Worm (Caenorhabditis elegans): ENCODE results near the gene ZC404.15.

ZC404.15 gene

ce11 chrV:6828786-6829185 is 48.5 kb downstream of the ZC404.15 start, which contains the start of gene dmsr-15:
dmsr-15 (minus strand) TSS chrV:6828886.
- no peak for TF ChIP-seq fkh-4 (tag; optimal IDR thresholded peaks at IDR 0.05; ENCODE audit: borderline replicate concordance)
- TF ChIP-seq fkh-10 (GFP tag; optimal IDR thresholded peaks at IDR 0.05): no peak
- no peak for TF ChIP-seq sptf-1 (tag; optimal IDR thresholded peaks at IDR 0.05)
- TF ChIP-seq isw-1 (GFP tag; IDR thresholded peaks at IDR 0.05): no peak
- no peak for TF ChIP-seq dpl-1 (GFP tag; optimal IDR thresholded peaks at IDR 0.05)
- no peak for TF ChIP-seq lir-3 (tag; optimal IDR thresholded peaks at IDR 0.05; ENCODE audit: poor library complexity)
- no peak for TF ChIP-seq elt-2 (tag; optimal IDR thresholded peaks at IDR 0.05)
- no peak for TF ChIP-seq vab-15 (tag; optimal IDR thresholded peaks at IDR 0.05)
- TF ChIP-seq ces-1 (GFP tag; optimal IDR thresholded peaks at IDR 0.05): no peak
- TF ChIP-seq nhr-90 (tag; optimal IDR thresholded peaks at IDR 0.05; ENCODE audit: poor library complexity): no peak

ce11 chrV:6829404-6829803 is 49.1 kb downstream of the ZC404.15 start, which contains the start of gene col-141:
col-141 (plus strand) TSS chrV:6829704.
- no peak for TF ChIP-seq efl-1 (optimal IDR thresholded peaks at IDR 0.05)
- TF ChIP-seq efl-1 (GFP tag; optimal IDR thresholded peaks at IDR 0.05 in 1 of 2): peak in 1 of 2 experiments; percentile 9
- TF ChIP-seq blmp-1 (tag; optimal IDR thresholded peaks at IDR 0.05): no peak

- TF ChIP-seq nhr-19 (GFP tag; conservative IDR thresholded peaks at IDR 0.05) (no peak), ceh-8 (GFP tag; optimal IDR thresholded peaks at IDR 0.05) (peak; percentile 45)
Measured at ce11 chrV:6830075-6830474, 49.8 kb downstream of the ZC404.15 start.

ce11 chrV:6830755-6831227 is 50.5 kb downstream of the ZC404.15 start, which contains the start of gene col-142:
col-142 (plus strand) TSS chrV:6831177.
- no peak for TF ChIP-seq mdl-1 (tag; optimal IDR thresholded peaks at IDR 0.05)
- TF ChIP-seq isw-1 (GFP tag; IDR thresholded peaks at IDR 0.05): no peak
- TF ChIP-seq snpc-4 (tag; optimal IDR thresholded peaks at IDR 0.05): no peak
- peak; percentile 84 for TF ChIP-seq nhr-85 (tag)
- TF ChIP-seq nhr-20 (tag; optimal IDR thresholded peaks at IDR 0.05): no peak
- TF ChIP-seq lin-14 (GFP tag; optimal IDR thresholded peaks at IDR 0.05): peak; percentile 64

ce11 chrV:6831539-6831938 is 51.3 kb downstream of the ZC404.15 start:
- TF ChIP-seq sox-4 (tag; optimal IDR thresholded peaks at IDR 0.05) (no peak), ets-5 (GFP tag; IDR thresholded peaks at IDR 0.05) (no peak), vab-15 (tag; optimal IDR thresholded peaks at IDR 0.05) (no peak)
